Fruit fly (Drosophila melanogaster) whole organism, prepupa: ENCODE results near the gene CHES-1-like.

Experiments
- Blimp-1 ChIP-seq: fragments of 200-800 bp; sonication (Bioruptor generic); optimal IDR thresholded peaks from 3 replicates; lab custom pipeline; 2017; ENCODE audit warnings: missing biosample characterization, missing genetic modification characterization, mild to moderate bottlenecking, moderate library complexity, missing genetic modification reagents
- CG10631 ChIP-seq: fragments of 200-800 bp; sonication (Bioruptor generic); optimal IDR thresholded peaks from 2 replicates; lab custom pipeline; 2016; ENCODE audit warnings: missing biosample characterization, missing genetic modification characterization
- CG10669 ChIP-seq: fragments of 200-800 bp; sonication (Bioruptor generic); optimal IDR thresholded peaks from 3 replicates; lab custom pipeline; 2018; ENCODE audit warnings: missing biosample characterization, mild to moderate bottlenecking, missing genetic modification characterization, moderate library complexity
- CG11294 ChIP-seq: fragments of 200-800 bp; sonication (Bioruptor generic); IDR thresholded peaks from 2 replicates; pipeline ENCODE4 v1.3.6; 2022; ENCODE audit warnings: missing biosample characterization, missing genetic modification characterization
- CG11762 ChIP-seq: fragments of 200-800 bp; sonication (Bioruptor generic); optimal IDR thresholded peaks from 3 replicates; lab custom pipeline; 2016; ENCODE audit warnings: missing biosample characterization, missing genetic modification characterization; ENCODE audit not compliant: insufficient read depth
- CG11902 ChIP-seq: fragments of 200-800 bp; sonication (Bioruptor generic); optimal IDR thresholded peaks from 3 replicates; lab custom pipeline; 2016; ENCODE audit warnings: missing biosample characterization, missing genetic modification characterization
- CG15336 ChIP-seq: fragments of 200-800 bp; sonication (Bioruptor generic); IDR thresholded peaks from 2 replicates; pipeline ENCODE4 v1.3.6; 2022; ENCODE audit warnings: missing biosample characterization, missing genetic modification characterization
- CG1621 ChIP-seq: fragments of 200-800 bp; sonication (Bioruptor generic); optimal IDR thresholded peaks from 3 replicates; lab custom pipeline; 2018; ENCODE audit warnings: missing biosample characterization, mild to moderate bottlenecking, missing genetic modification characterization
- CG16779 ChIP-seq: fragments of 200-800 bp; sonication (Bioruptor generic); optimal IDR thresholded peaks from 3 replicates; lab custom pipeline; 2017; ENCODE audit warnings: missing biosample characterization, mild to moderate bottlenecking, missing genetic modification characterization
- CG3032 ChIP-seq: fragments of 200-800 bp; optimal IDR thresholded peaks from 2 replicates; lab custom pipeline; 2019; ENCODE audit warnings: missing biosample characterization, mild to moderate bottlenecking, missing genetic modification characterization, moderate library complexity
- CG31627 ChIP-seq: fragments of 200-800 bp; sonication (Bioruptor generic); optimal IDR thresholded peaks from 3 replicates; lab custom pipeline; 2016; ENCODE audit warnings: missing biosample characterization, missing genetic modification characterization
- CG32006 ChIP-seq: fragments of 200-800 bp; sonication (Bioruptor generic); optimal IDR thresholded peaks from 3 replicates; lab custom pipeline; 2017; ENCODE audit warnings: missing biosample characterization, mild to moderate bottlenecking, missing genetic modification characterization
- CG3919 ChIP-seq: fragments of 200-800 bp; sonication (Bioruptor generic); optimal IDR thresholded peaks from 3 replicates; lab custom pipeline; 2016; ENCODE audit warnings: missing biosample characterization, missing genetic modification characterization
- CG4318 ChIP-seq: fragments of 200-800 bp; sonication (Bioruptor generic); optimal IDR thresholded peaks from 3 replicates; lab custom pipeline; 2017; ENCODE audit warnings: missing biosample characterization, mild to moderate bottlenecking, missing genetic modification characterization
- CG6163 ChIP-seq: fragments of 200-800 bp; sonication (Bioruptor generic); IDR thresholded peaks from 3 replicates; pipeline ENCODE4 v1.3.6; 2022; ENCODE audit warnings: missing biosample characterization, missing genetic modification characterization
- CG6276 ChIP-seq: fragments of 200-800 bp; sonication (Bioruptor generic); optimal IDR thresholded peaks from 2 replicates; lab custom pipeline; 2017; ENCODE audit warnings: missing biosample characterization, mild to moderate bottlenecking, missing genetic modification characterization
- CG6792 ChIP-seq: fragments of 200-800 bp; sonication (Bioruptor generic); optimal IDR thresholded peaks from 3 replicates; lab custom pipeline; 2016; ENCODE audit warnings: missing biosample characterization, missing genetic modification characterization
- CG6854 ChIP-seq: fragments of 200-800 bp; sonication (Bioruptor generic); optimal IDR thresholded peaks from 2 replicates; lab custom pipeline; 2017; ENCODE audit warnings: missing biosample characterization, mild to moderate bottlenecking, missing genetic modification characterization
- CG7368 ChIP-seq: fragments of 200-800 bp; sonication (Bioruptor generic); optimal IDR thresholded peaks from 3 replicates; lab custom pipeline; 2016; ENCODE audit warnings: missing biosample characterization, missing genetic modification characterization
- CG8119 ChIP-seq: fragments of 200-800 bp; sonication (Bioruptor generic); IDR thresholded peaks from 3 replicates; pipeline ENCODE4 v1.3.6; 2022; ENCODE audit warnings: missing biosample characterization, missing genetic modification characterization
- CG8319 ChIP-seq: fragments of 200-800 bp; sonication (Bioruptor generic); optimal IDR thresholded peaks from 3 replicates; lab custom pipeline; 2016; ENCODE audit warnings: missing biosample characterization, missing genetic modification characterization
- CG8632 ChIP-seq: fragments of 200-800 bp; sonication (Bioruptor generic); optimal IDR thresholded peaks from 3 replicates; lab custom pipeline; 2016; ENCODE audit warnings: missing biosample characterization, missing genetic modification characterization
- CG9139 ChIP-seq: fragments of 200-800 bp; sonication (Bioruptor generic); optimal IDR thresholded peaks from 3 replicates; lab custom pipeline; 2017; ENCODE audit warnings: missing biosample characterization, mild to moderate bottlenecking, missing genetic modification characterization
- Eip75B ChIP-seq: fragments of 200-800 bp; sonication (Bioruptor generic); optimal IDR thresholded peaks from 3 replicates; lab custom pipeline; 2016; ENCODE audit warnings: missing biosample characterization, missing genetic modification characterization
- Eip78C ChIP-seq: fragments of 200-800 bp; sonication (Bioruptor generic); peaks from one replicate; lab custom pipeline; 2016; ENCODE audit warnings: missing biosample characterization, missing genetic modification characterization
- Eip93F ChIP-seq: fragments of 200-800 bp; sonication (Bioruptor generic); optimal IDR thresholded peaks from 2 replicates; lab custom pipeline; 2016; ENCODE audit warnings: missing biosample characterization, mild to moderate bottlenecking, missing genetic modification characterization
- Ets21C ChIP-seq: fragments of 200-800 bp; sonication (Bioruptor generic); optimal IDR thresholded peaks from 3 replicates; lab custom pipeline; 2016; ENCODE audit warnings: missing biosample characterization, missing genetic modification characterization
- Ets96B ChIP-seq: fragments of 200-800 bp; optimal IDR thresholded peaks from 2 replicates; lab custom pipeline; 2019; ENCODE audit warnings: missing biosample characterization, mild to moderate bottlenecking, missing genetic modification characterization, moderate library complexity
- Gug ChIP-seq: fragments of 200-800 bp; sonication (Bioruptor generic); IDR thresholded peaks from 2 replicates; pipeline ENCODE4 v1.3.6; 2022; ENCODE audit warnings: missing biosample characterization, missing genetic modification characterization
- Hr38 ChIP-seq: sonication (Bioruptor generic); optimal IDR thresholded peaks from 2 replicates; lab custom pipeline; 2016; ENCODE audit warnings: missing biosample characterization, missing genetic modification characterization
- Hr39 ChIP-seq: fragments of 200-800 bp; sonication (Bioruptor generic); optimal IDR thresholded peaks from 2 replicates; lab custom pipeline; 2016; ENCODE audit warnings: missing biosample characterization, missing genetic modification characterization
- Hr4 ChIP-seq: fragments of 200-800 bp; sonication (Bioruptor generic); optimal IDR thresholded peaks from 3 replicates; lab custom pipeline; 2016; ENCODE audit warnings: missing biosample characterization, missing genetic modification characterization
- Met ChIP-seq: fragments of 200-800 bp; sonication (Bioruptor generic); optimal IDR thresholded peaks from 3 replicates; lab custom pipeline; 2016; ENCODE audit warnings: missing biosample characterization, missing genetic modification characterization
- OdsH ChIP-seq: fragments of 200-800 bp; sonication (Bioruptor generic); optimal IDR thresholded peaks from 3 replicates; lab custom pipeline; 2016; ENCODE audit warnings: missing biosample characterization, missing genetic modification characterization
- Smox ChIP-seq: fragments of 200-800 bp; sonication (Bioruptor generic); optimal IDR thresholded peaks from 3 replicates; lab custom pipeline; 2016; ENCODE audit warnings: missing biosample characterization, missing genetic modification characterization
- Sox102F ChIP-seq: fragments of 200-800 bp; sonication (Bioruptor generic); optimal IDR thresholded peaks from 2 replicates; lab custom pipeline; 2016; ENCODE audit warnings: missing biosample characterization, mild to moderate bottlenecking, missing genetic modification characterization
- Sox14 ChIP-seq: fragments of 200-800 bp; sonication (Bioruptor generic); optimal IDR thresholded peaks from 3 replicates; lab custom pipeline; 2016; ENCODE audit warnings: missing biosample characterization, missing genetic modification characterization
- Sox15 ChIP-seq: fragments of 200-800 bp; sonication (Bioruptor generic); optimal IDR thresholded peaks from 3 replicates; lab custom pipeline; 2016; ENCODE audit warnings: missing biosample characterization, missing genetic modification characterization
- achi ChIP-seq: fragments of 200-800 bp; sonication (Bioruptor generic); optimal IDR thresholded peaks from 3 replicates; lab custom pipeline; 2016; ENCODE audit warnings: missing biosample characterization, missing genetic modification characterization
- acj6 ChIP-seq: fragments of 200-800 bp; sonication (Bioruptor generic); optimal IDR thresholded peaks from 3 replicates; lab custom pipeline; 2016; ENCODE audit warnings: missing biosample characterization, missing genetic modification characterization
- cyc ChIP-seq: fragments of 200-800 bp; sonication (Bioruptor generic); optimal IDR thresholded peaks from 3 replicates; lab custom pipeline; 2016; ENCODE audit warnings: missing biosample characterization, missing genetic modification characterization
- dsx ChIP-seq: fragments of 200-800 bp; optimal IDR thresholded peaks from 3 replicates; lab custom pipeline; 2019; ENCODE audit warnings: missing biosample characterization, mild to moderate bottlenecking, missing genetic modification characterization, moderate library complexity; ENCODE audit not compliant: poor library complexity, severe bottlenecking
- esn ChIP-seq: fragments of 200-800 bp; sonication (Bioruptor generic); optimal IDR thresholded peaks from 2 replicates; lab custom pipeline; 2016; ENCODE audit warnings: missing biosample characterization, mild to moderate bottlenecking, missing genetic modification characterization, moderate library complexity
- fd59A ChIP-seq: fragments of 200-800 bp; sonication (Bioruptor generic); optimal IDR thresholded peaks from 2 replicates; lab custom pipeline; 2017; ENCODE audit warnings: missing biosample characterization, mild to moderate bottlenecking, missing genetic modification characterization, missing genetic modification reagents
- fd85E ChIP-seq: fragments of 200-800 bp; sonication (Bioruptor generic); optimal IDR thresholded peaks from 3 replicates; lab custom pipeline; 2016; ENCODE audit warnings: missing biosample characterization, missing genetic modification characterization
- net ChIP-seq: fragments of 200-800 bp; sonication (Bioruptor generic); optimal IDR thresholded peaks from 3 replicates; lab custom pipeline; 2016; ENCODE audit warnings: missing biosample characterization, missing genetic modification characterization
- pdm3 ChIP-seq: fragments of 200-800 bp; sonication (Bioruptor generic); optimal IDR thresholded peaks from 3 replicates; lab custom pipeline; 2016; ENCODE audit warnings: missing biosample characterization, missing genetic modification characterization
- salr ChIP-seq, 2 experiments: fragments of 200-800 bp; sonication (Bioruptor generic); optimal IDR thresholded peaks; 3 replicates each; lab custom pipeline; 2016 to 2018; ENCODE audit warnings: missing biosample characterization in 2 of 2, missing genetic modification characterization in 2 of 2, mild to moderate bottlenecking in 1 of 2
- spab ChIP-seq: fragments of 200-800 bp; sonication (Bioruptor generic); optimal IDR thresholded peaks from 2 replicates; lab custom pipeline; 2017; ENCODE audit warnings: missing biosample characterization, mild to moderate bottlenecking, missing genetic modification characterization, missing genetic modification reagents
- ss ChIP-seq, 2 experiments: fragments of 200-800 bp; sonication (Bioruptor generic); optimal IDR thresholded peaks; 2 replicates in 1 of 2; 3 replicates in 1 of 2; lab custom pipeline; 2017 to 2018; ENCODE audit warnings: mild to moderate bottlenecking in 2 of 2, missing biosample characterization in 2 of 2, missing genetic modification characterization in 2 of 2, moderate library complexity in 1 of 2
- svp ChIP-seq: fragments of 200-800 bp; sonication (Bioruptor generic); peaks from one replicate; lab custom pipeline; 2016; ENCODE audit warnings: missing biosample characterization, missing genetic modification characterization
- topi ChIP-seq: fragments of 200-800 bp; sonication (Bioruptor generic); optimal IDR thresholded peaks from 3 replicates; lab custom pipeline; 2016; ENCODE audit warnings: missing biosample characterization, missing genetic modification characterization
- vri ChIP-seq: fragments of 200-800 bp; sonication (Bioruptor generic); optimal IDR thresholded peaks from 3 replicates; lab custom pipeline; 2016; ENCODE audit warnings: missing biosample characterization, mild to moderate bottlenecking, missing genetic modification characterization

CHES-1-like gene

DNA sequence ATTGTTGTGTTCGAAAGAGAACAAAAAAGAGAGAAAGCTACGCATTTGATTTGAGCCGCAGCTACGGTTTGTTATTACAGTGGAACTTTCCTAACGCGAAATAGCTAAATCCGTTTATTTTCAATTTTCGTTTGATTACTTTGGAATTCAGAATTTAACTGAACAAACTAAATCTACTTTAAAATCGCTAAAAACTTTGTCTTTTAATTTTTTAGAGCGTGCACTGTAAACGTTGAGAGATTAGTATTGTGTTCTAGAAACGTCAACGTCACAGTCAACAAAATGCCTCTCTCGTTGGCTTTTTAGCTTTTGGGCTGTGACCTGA lies 16.5 kb downstream of the CHES-1-like start:
- TF ChIP-seq Hr39 (peak; percentile 78), dsx (GFP tag; lab: Kevin White, UChicago) (no peak), CG4318 (GFP tag; lab: Kevin White, UChicago) (peak; percentile 35), Hr38 (GFP tag; lab: Kevin White, UChicago) (no peak), pdm3 (GFP tag; lab: Kevin White, UChicago) (peak; percentile 70), topi (peak; percentile 75), spab (GFP tag; lab: Kevin White, UChicago) (no peak), achi (GFP tag; lab: Kevin White, UChicago) (peak; percentile 69), CG6163 (peak; percentile 89), acj6 (GFP tag; lab: Kevin White, UChicago) (peak; percentile 68), CG16779 (tag; lab: Kevin White, UChicago) (no peak), CG6276 (GFP tag; lab: Kevin White, UChicago) (no peak), CG11902 (peak; percentile 34), Eip75B (GFP tag; lab: Kevin White, UChicago) (peak; percentile 54), CG8319 (GFP tag; lab: Kevin White, UChicago) (no peak), ss (GFP tag; optimal IDR thresholded peaks at IDR 0.05; lab: Kevin White, UChicago) (no peak), CG11762 (GFP tag; lab: Kevin White, UChicago) (peak; percentile 14), CG3919 (GFP tag; lab: Kevin White, UChicago) (peak; percentile 71), CG10631 (GFP tag; lab: Kevin White, UChicago) (peak; percentile 64), svp (GFP tag; lab: Kevin White, UChicago) (peak; percentile 85), Ets96B (tag; lab: Kevin White, UChicago) (peak; percentile 57), fd59A (GFP tag; lab: Kevin White, UChicago) (peak; percentile 43), fd85E (GFP tag; lab: Kevin White, UChicago) (no peak), Ets21C (GFP tag; lab: Kevin White, UChicago) (peak; percentile 35), CG6854 (GFP tag; lab: Kevin White, UChicago) (no peak), Hr4 (GFP tag; lab: Kevin White, UChicago) (peak; percentile 80), Eip78C (GFP tag; lab: Kevin White, UChicago) (peak; percentile 89), esn (GFP tag; lab: Kevin White, UChicago) (peak; percentile 62), CG8632 (GFP tag; lab: Kevin White, UChicago) (peak; percentile 53), CG11294 (peak; percentile 73), CG8119 (GFP tag; lab: Robert Waterston, UW) (peak; percentile 83), Sox15 (GFP tag; lab: Kevin White, UChicago) (peak; percentile 45), vri (GFP tag; lab: Kevin White, UChicago) (no peak), CG3032 (tag; lab: Kevin White, UChicago) (peak; percentile 19), OdsH (GFP tag; lab: Kevin White, UChicago) (peak; percentile 80), net (GFP tag; lab: Kevin White, UChicago) (peak; percentile 23), CG31627 (GFP tag; lab: Kevin White, UChicago) (peak; percentile 71), CG9139 (GFP tag; lab: Kevin White, UChicago) (no peak), Blimp-1 (GFP tag; lab: Kevin White, UChicago) (no peak), CG7368 (GFP tag; lab: Kevin White, UChicago) (peak; percentile 60), cyc (peak; percentile 67), CG10669 (peak; percentile 46), Eip93F (no peak), Gug (GFP tag; lab: Robert Waterston, UW) (peak; percentile 57), Sox102F (peak; percentile 50), CG15336 (GFP tag; lab: Robert Waterston, UW) (peak; percentile 80), salr (GFP tag; optimal IDR thresholded peaks at IDR 0.05; lab: Kevin White, UChicago) (peak in 1 of 2 experiments; percentile 47), Sox14 (GFP tag; lab: Kevin White, UChicago) (peak; percentile 73), CG6792 (peak; percentile 61), Smox (GFP tag; lab: Kevin White, UChicago) (peak; percentile 55), Met (peak; percentile 86), CG1621 (tag; lab: Kevin White, UChicago) (peak; percentile 12), CG32006 (peak; percentile 75)
